Worm (Caenorhabditis elegans): Measurements from ENCODE around the gene nlp-2.

The nlp-2 gene

ce11 chrX:2381282-2381681, 36.7 kb upstream of the nlp-2 start, which contains the start of gene F47G3.4:
TSS of gene F47G3.4 (plus strand) at chrX:2381582.
- TF ChIP-seq fkh-10 (GFP tag; optimal IDR thresholded peaks at IDR 0.05) (no peak), nhr-76 (tag; optimal IDR thresholded peaks at IDR 0.05) (no peak), pqm-1 (tag; optimal IDR thresholded peaks at IDR 0.05) (no peak), nhr-12 (tag; optimal IDR thresholded peaks at IDR 0.05) (no peak)

ce11 chrX:2380818-2381217, 36.3 kb upstream of the nlp-2 start:
- no peak for TF ChIP-seq elt-3 (tag; optimal IDR thresholded peaks at IDR 0.05)
- no peak for TF ChIP-seq jun-1 (tag; optimal IDR thresholded peaks at IDR 0.05)
- no peak for TF ChIP-seq tbx-2 (tag; optimal IDR thresholded peaks at IDR 0.05)
- no peak for TF ChIP-seq nhr-77 (tag; optimal IDR thresholded peaks at IDR 0.05)
- no peak for TF ChIP-seq egl-5 (tag; optimal IDR thresholded peaks at IDR 0.05)
- no peak for TF ChIP-seq fkh-2 (tag; optimal IDR thresholded peaks at IDR 0.05)
- no peak for TF ChIP-seq ceh-28 (tag; optimal IDR thresholded peaks at IDR 0.05)
- TF ChIP-seq nhr-237 (tag; optimal IDR thresholded peaks at IDR 0.05), result no peak
- TF ChIP-seq R02D3.7 (tag; optimal IDR thresholded peaks at IDR 0.05), result no peak
- TF ChIP-seq lsy-12 (tag; optimal IDR thresholded peaks at IDR 0.05), result no peak
- no peak for TF ChIP-seq snpc-4 (tag; optimal IDR thresholded peaks at IDR 0.05)
- no peak for TF ChIP-seq hmg-11 (tag; optimal IDR thresholded peaks at IDR 0.05)
- TF ChIP-seq nhr-76 (tag; optimal IDR thresholded peaks at IDR 0.05), result no peak

- no peak for TF ChIP-seq egl-27 (tag; optimal IDR thresholded peaks at IDR 0.05)
- TF ChIP-seq pha-4 (tag; optimal IDR thresholded peaks at IDR 0.05), result no peak
- no peak for TF ChIP-seq ceh-82 (tag; optimal IDR thresholded peaks at IDR 0.05)
- TF ChIP-seq nhr-12 (tag; optimal IDR thresholded peaks at IDR 0.05), result no peak
- TF ChIP-seq lsy-12 (tag; optimal IDR thresholded peaks at IDR 0.05), result no peak
- no peak for TF ChIP-seq nhr-76 (tag; optimal IDR thresholded peaks at IDR 0.05)
- TF ChIP-seq mml-1 (tag; optimal IDR thresholded peaks at IDR 0.05), result no peak
- no peak for TF ChIP-seq ztf-11 (tag; optimal IDR thresholded peaks at IDR 0.05)
- TF ChIP-seq ceh-28 (tag; optimal IDR thresholded peaks at IDR 0.05), result no peak
- TF ChIP-seq egl-5 (tag; optimal IDR thresholded peaks at IDR 0.05), result no peak
- no peak for TF ChIP-seq ZK546.5 (tag; optimal IDR thresholded peaks at IDR 0.05)
- no peak for TF ChIP-seq elt-1 (tag; optimal IDR thresholded peaks at IDR 0.05)
- no peak for TF ChIP-seq aly-2 (tag; optimal IDR thresholded peaks at IDR 0.05)
- TF ChIP-seq skn-1 (tag; optimal IDR thresholded peaks at IDR 0.05), result no peak
- no peak for TF ChIP-seq lin-39 (tag; optimal IDR thresholded peaks at IDR 0.05)
- no peak for TF ChIP-seq snpc-4 (tag; optimal IDR thresholded peaks at IDR 0.05)
- TF ChIP-seq lin-15B (tag; optimal IDR thresholded peaks at IDR 0.05), result no peak
- no peak for TF ChIP-seq nfya-1 (tag; optimal IDR thresholded peaks at IDR 0.05; ENCODE audit: insufficient read depth)
- no peak for TF ChIP-seq nhr-28 (tag; optimal IDR thresholded peaks at IDR 0.05)
Observed at ce11 chrX:2375300-2376035, 30.9 kb upstream of the nlp-2 start, which contains the start of gene F47G3.3. TSS of gene F47G3.3 (plus strand) at chrX:2375985.

- peak; percentile 18 for TF ChIP-seq pha-4 (tag; optimal IDR thresholded peaks at IDR 0.05)
- TF ChIP-seq nhr-77 (tag; optimal IDR thresholded peaks at IDR 0.05), result no peak
- TF ChIP-seq fkh-10 (GFP tag; optimal IDR thresholded peaks at IDR 0.05), result no peak
- TF ChIP-seq elt-2 (tag; optimal IDR thresholded peaks at IDR 0.05), result peak; percentile 81
- peak; percentile 69 for TF ChIP-seq pqm-1 (tag; optimal IDR thresholded peaks at IDR 0.05)
- TF ChIP-seq jun-1 (tag; optimal IDR thresholded peaks at IDR 0.05), result no peak
- TF ChIP-seq lin-39 (tag; optimal IDR thresholded peaks at IDR 0.05), result no peak
- no peak for TF ChIP-seq nhr-237 (tag; optimal IDR thresholded peaks at IDR 0.05)
- TF ChIP-seq ZK546.5 (tag; optimal IDR thresholded peaks at IDR 0.05), result no peak
- TF ChIP-seq elt-1 (tag; optimal IDR thresholded peaks at IDR 0.05), result no peak
Observed at ce11 chrX:2372134-2372533, 27.6 kb upstream of the nlp-2 start.

ce11 chrX:2370655-2371054, 26.1 kb upstream of the nlp-2 start:
- TF ChIP-seq pqm-1 (tag; optimal IDR thresholded peaks at IDR 0.05) (peak; percentile 88), pha-4 (tag; optimal IDR thresholded peaks at IDR 0.05) (no peak), elt-2 (tag; optimal IDR thresholded peaks at IDR 0.05) (peak; percentile 84), daf-12 (tag; optimal IDR thresholded peaks at IDR 0.05) (no peak), ceh-9 (tag; optimal IDR thresholded peaks at IDR 0.05) (no peak), fos-1 (tag; optimal IDR thresholded peaks at IDR 0.05) (no peak)

All from whole organism, L3 larva.